Worm (Caenorhabditis elegans): ENCODE results near the gene C46C2.3.

ce11 chrIV:9199939-9200202, 25.1 kb upstream of the C46C2.3 start, which contains the start of gene wnk-1:
- TF ChIP-seq W03F9.2 (tag; optimal IDR thresholded peaks at IDR 0.05): no peak
- no peak for TF ChIP-seq him-1 (tag; optimal IDR thresholded peaks at IDR 0.05)
- TF ChIP-seq dao-5 (tag; optimal IDR thresholded peaks at IDR 0.05): no peak

Measured in whole organism, L4/young adult.